Worm (Caenorhabditis elegans): Measurements from ENCODE around the gene ceh-31.

The ceh-31 gene

ce11 chrX:3108603-3109002, 38.4 kb upstream of the ceh-31 start:
- TF ChIP-seq lin-1 (GFP tag; IDR thresholded peaks at IDR 0.05) (no peak), daf-12 (tag; optimal IDR thresholded peaks at IDR 0.05) (no peak), nhr-10 (tag; optimal IDR thresholded peaks at IDR 0.05) (no peak), php-3 (GFP tag; IDR thresholded peaks at IDR 0.05) (no peak), spr-3 (GFP tag; optimal IDR thresholded peaks at IDR 0.05) (no peak), pqm-1 (tag; optimal IDR thresholded peaks at IDR 0.05) (no peak), unc-130 (GFP tag; optimal IDR thresholded peaks at IDR 0.05) (no peak), ctbp-1 (GFP tag; IDR thresholded peaks at IDR 0.05) (no peak), nhr-11 (tag; optimal IDR thresholded peaks at IDR 0.05) (peak; percentile 65), tra-1 (GFP tag; IDR thresholded peaks at IDR 0.05) (0 out of 2 replicates have a peak, but pooled peaks have one; percentile 19), vab-7 (GFP tag; IDR thresholded peaks at IDR 0.05) (no peak), unc-62 (GFP tag; optimal IDR thresholded peaks at IDR 0.05 in 1 of 2) (peak in 1 of 2 experiments; percentile 94), unc-62 (tag; optimal IDR thresholded peaks at IDR 0.05) (no peak), ceh-28 (tag; optimal IDR thresholded peaks at IDR 0.05) (no peak), F10B5.3 (tag; optimal IDR thresholded peaks at IDR 0.05) (no peak), aha-1 (tag) (no peak), Y105C5A.15 (GFP tag; IDR thresholded peaks at IDR 0.05) (no peak), attf-4 (tag; optimal IDR thresholded peaks at IDR 0.05) (no peak), mdt-29 (GFP tag; IDR thresholded peaks at IDR 0.05) (peak; percentile 25; the same call in 1 of the 2 replicates), hif-1 (tag; optimal IDR thresholded peaks at IDR 0.05) (peak in 1 of 2 experiments; percentile 74), hlh-11 (tag; optimal IDR thresholded peaks at IDR 0.05) (peak; percentile 56), nhr-42 (GFP tag; IDR thresholded peaks at IDR 0.05) (no peak), dmd-6 (GFP tag; IDR thresholded peaks at IDR 0.05) (peak; percentile 31; the same call in 1 of the 2 replicates), nhr-28 (tag; optimal IDR thresholded peaks at IDR 0.05) (no peak), madf-9 (GFP tag; conservative IDR thresholded peaks at IDR 0.05) (no peak), hlh-30 (tag; optimal IDR thresholded peaks at IDR 0.05; ENCODE audit: insufficient read depth) (peak; percentile 51), daf-16 (GFP tag; optimal IDR thresholded peaks at IDR 0.05) (peak in 1 of 2 experiments; percentile 98), daf-16 (tag; optimal IDR thresholded peaks at IDR 0.05) (no peak), R02D3.7 (tag; optimal IDR thresholded peaks at IDR 0.05) (no peak), mdl-1 (tag; optimal IDR thresholded peaks at IDR 0.05) (peak; percentile 3 to 47)

- no peak for TF ChIP-seq fos-1 (tag; optimal IDR thresholded peaks at IDR 0.05)
- TF ChIP-seq unc-39 (tag; optimal IDR thresholded peaks at IDR 0.05), result no peak
- TF ChIP-seq nhr-76 (tag; optimal IDR thresholded peaks at IDR 0.05), result no peak
- TF ChIP-seq ceh-44 (GFP tag; IDR thresholded peaks at IDR 0.05), result no peak
- no peak for TF ChIP-seq tra-1 (GFP tag; IDR thresholded peaks at IDR 0.05)
- no peak for TF ChIP-seq ceh-82 (tag; optimal IDR thresholded peaks at IDR 0.05)
- TF ChIP-seq mxl-2 (GFP tag; conservative IDR thresholded peaks at IDR 0.05), result no peak
- no peak for TF ChIP-seq lir-3 (tag; optimal IDR thresholded peaks at IDR 0.05)
- no peak for TF ChIP-seq daf-19 (GFP tag; conservative IDR thresholded peaks at IDR 0.05)
- TF ChIP-seq ztf-7 (tag; optimal IDR thresholded peaks at IDR 0.05), result no peak
- no peak for TF ChIP-seq lin-39 (tag; optimal IDR thresholded peaks at IDR 0.05)
- TF ChIP-seq madf-5 (GFP tag; IDR thresholded peaks at IDR 0.05), result no peak
- TF ChIP-seq T20F7.1 (GFP tag; optimal IDR thresholded peaks at IDR 0.05), result peak; percentile 52
- TF ChIP-seq egl-27 (tag; optimal IDR thresholded peaks at IDR 0.05), result no peak
- TF ChIP-seq nhr-10 (tag; optimal IDR thresholded peaks at IDR 0.05), result no peak
- TF ChIP-seq ZK546.5 (tag; optimal IDR thresholded peaks at IDR 0.05), result no peak
- no peak for TF ChIP-seq zfp-3 (GFP tag; conservative IDR thresholded peaks at IDR 0.05)
- TF ChIP-seq jun-1 (tag; optimal IDR thresholded peaks at IDR 0.05), result no peak
- TF ChIP-seq nhr-237 (tag; optimal IDR thresholded peaks at IDR 0.05), result no peak
- no peak for TF ChIP-seq lim-7 (GFP tag; IDR thresholded peaks at IDR 0.05)
- no peak for TF ChIP-seq zag-1 (tag; optimal IDR thresholded peaks at IDR 0.05)
- TF ChIP-seq zip-11 (GFP tag; IDR thresholded peaks at IDR 0.05), result no peak
- TF ChIP-seq Y75B8A.6 (GFP tag; IDR thresholded peaks at IDR 0.05), result no peak
- TF ChIP-seq unc-130 (GFP tag; optimal IDR thresholded peaks at IDR 0.05), result no peak
- no peak for TF ChIP-seq ztf-11 (tag; optimal IDR thresholded peaks at IDR 0.05)
- TF ChIP-seq snpc-1.2 (GFP tag; IDR thresholded peaks at IDR 0.05), result no peak
- TF ChIP-seq set-16 (GFP tag; IDR thresholded peaks at IDR 0.05), result no peak
- TF ChIP-seq nhr-42 (GFP tag; IDR thresholded peaks at IDR 0.05), result no peak
- TF ChIP-seq Y105C5A.15 (GFP tag; IDR thresholded peaks at IDR 0.05), result no peak
These were observed 35.9 kb upstream of the ceh-31 start, which contains the start of gene K10B3.5 for ce11 chrX:3106137-3106536. K10B3.5 (minus strand) TSS chrX:3106479.
